Fruit fly (Drosophila melanogaster) S2 (cell line): ENCODE results near the gene Ugt35E2.

Experiments used
- CG8478 ChIP-seq: fragments of >200 bp; optimal IDR thresholded peaks from 2 replicates; lab custom pipeline; 2018
- CTCF ChIP-seq, 2 experiments: fragments of >200 bp; optimal IDR thresholded peaks; 2 replicates each; lab custom pipeline; 2018

- TF ChIP-seq CG8478 (lab: Kevin White, UChicago) (no peak), CTCF (optimal IDR thresholded peaks at IDR 0.05; lab: Kevin White, UChicago) (no peak)
Measured at dm6 chr3R:11154576-11155113, 13.1 kb downstream of the Ugt35E2 start, which contains the start of gene Ugt302E1.
